Worm (Caenorhabditis elegans): ENCODE data around the gene nhr-86.
"Not testable (repeated sequence)": the region's sequence is repeated elsewhere in the genome, so short reads cannot be mapped to it uniquely, and the experiment has no call there.

nhr-86 gene

ce11 chrV:2085745-2086267, 19.2 kb upstream of the nhr-86 start, which contains the start of gene F36F12.3:
Gene F36F12.3, plus strand, starts transcription at chrV:2085795.
- TF ChIP-seq ceh-24, rnt-1, ets-4 (tag; optimal IDR thresholded peaks at IDR 0.05): not testable (repeated sequence)

- TF ChIP-seq pha-4 (tag; optimal IDR thresholded peaks at IDR 0.05), result no peak
- no peak for TF ChIP-seq hlh-6 (tag; optimal IDR thresholded peaks at IDR 0.05)
- TF ChIP-seq pax-1 (tag; optimal IDR thresholded peaks at IDR 0.05), result no peak
- TF ChIP-seq sox-2 (GFP tag; IDR thresholded peaks at IDR 0.05), result no peak
- no peak for TF ChIP-seq gmeb-2 (tag; optimal IDR thresholded peaks at IDR 0.05)
- no peak for TF ChIP-seq C38D4.7 (GFP tag; optimal IDR thresholded peaks at IDR 0.05)
- TF ChIP-seq sdc-2 (tag; optimal IDR thresholded peaks at IDR 0.05), result no peak
- no peak for TF ChIP-seq che-1 (tag; optimal IDR thresholded peaks at IDR 0.05)
- TF ChIP-seq fkh-6 (tag; optimal IDR thresholded peaks at IDR 0.05), result no peak
- TF ChIP-seq madf-2 (tag; optimal IDR thresholded peaks at IDR 0.05), result no peak
- TF ChIP-seq ttx-3 (tag; optimal IDR thresholded peaks at IDR 0.05), result no peak
- no peak for TF ChIP-seq nfya-1 (tag; optimal IDR thresholded peaks at IDR 0.05)
Measured at ce11 chrV:2083869-2084268, 17.2 kb upstream of the nhr-86 start.

ce11 chrV:2081894-2082293, 15.2 kb upstream of the nhr-86 start:
- TF ChIP-seq hlh-8 (tag; optimal IDR thresholded peaks at IDR 0.05) (peak; percentile 16), ama-1 (optimal IDR thresholded peaks at IDR 0.05) (no peak)

ce11 chrV:2081269-2081668, 14.6 kb upstream of the nhr-86 start:
- TF ChIP-seq nhr-11 (tag; optimal IDR thresholded peaks at IDR 0.05) (no peak), ama-1 (optimal IDR thresholded peaks at IDR 0.05) (no peak), F13H6.1 (tag; optimal IDR thresholded peaks at IDR 0.05) (no peak), hlh-30 (tag; optimal IDR thresholded peaks at IDR 0.05; ENCODE audit: insufficient read depth) (no peak), eyg-1 (tag; optimal IDR thresholded peaks at IDR 0.05) (no peak), Y22D7AL.16 (tag; optimal IDR thresholded peaks at IDR 0.05) (no peak), lim-6 (tag; optimal IDR thresholded peaks at IDR 0.05) (no peak), dmd-4 (tag; optimal IDR thresholded peaks at IDR 0.05; ENCODE audit: borderline replicate concordance) (no peak), nhr-232 (tag; optimal IDR thresholded peaks at IDR 0.05) (no peak), ttx-3 (tag; optimal IDR thresholded peaks at IDR 0.05) (no peak), ceh-2 (tag; optimal IDR thresholded peaks at IDR 0.05) (no peak), K02D7.2 (tag; optimal IDR thresholded peaks at IDR 0.05) (no peak), npax-4 (tag; optimal IDR thresholded peaks at IDR 0.05) (no peak), tbx-7 (tag; optimal IDR thresholded peaks at IDR 0.05) (no peak)

ce11 chrV:2076043-2076442, 9.4 kb upstream of the nhr-86 start:
- TF ChIP-seq hlh-30 (tag; optimal IDR thresholded peaks at IDR 0.05; ENCODE audit: insufficient read depth) (no peak), unc-55 (GFP tag; optimal IDR thresholded peaks at IDR 0.05) (peak; percentile 50), pha-4 (tag; optimal IDR thresholded peaks at IDR 0.05) (no peak), fkh-10 (GFP tag; optimal IDR thresholded peaks at IDR 0.05) (no peak), sox-4 (tag; optimal IDR thresholded peaks at IDR 0.05) (no peak), ceh-18 (tag; optimal IDR thresholded peaks at IDR 0.05) (peak; percentile 17), ceh-24 (tag; optimal IDR thresholded peaks at IDR 0.05) (no peak)

ce11 chrV:2072807-2073206, 6.2 kb upstream of the nhr-86 start, which contains the start of gene Y40B10A.9:
Gene Y40B10A.9, minus strand, starts transcription at chrV:2072907.
- TF ChIP-seq K02D7.2 (tag; optimal IDR thresholded peaks at IDR 0.05) (no peak), nfya-1 (tag; optimal IDR thresholded peaks at IDR 0.05) (no peak), npax-4 (tag; optimal IDR thresholded peaks at IDR 0.05) (no peak), hlh-13 (GFP tag; optimal IDR thresholded peaks at IDR 0.05) (no peak), Y22D7AL.16 (tag; optimal IDR thresholded peaks at IDR 0.05) (no peak), unc-3 (GFP tag; conservative IDR thresholded peaks at IDR 0.05) (no peak), unc-3 (tag; optimal IDR thresholded peaks at IDR 0.05) (no peak), sdc-2 (tag; optimal IDR thresholded peaks at IDR 0.05) (no peak), tbx-2 (tag; optimal IDR thresholded peaks at IDR 0.05) (no peak), nhr-11 (tag; optimal IDR thresholded peaks at IDR 0.05) (no peak), pha-2 (tag; optimal IDR thresholded peaks at IDR 0.05) (no peak)

Data from whole organism, late embryonic.